Fruit fly (Drosophila melanogaster): ENCODE results near the gene twit.

dm6 chr2L:20802839-20803238 lies 49.5 kb upstream of the twit start:
- TF ChIP-seq pan (optimal IDR thresholded peaks at IDR 0.05) = no peak
- TF ChIP-seq Vsx2 (GFP tag; optimal IDR thresholded peaks at IDR 0.05; ENCODE audit: partially characterized antibody) = no peak
- TF ChIP-seq Hr83 (GFP tag; optimal IDR thresholded peaks at IDR 0.05; ENCODE audit: poor library complexity, severe bottlenecking) = no peak
- TF ChIP-seq Myc (optimal IDR thresholded peaks at IDR 0.05) = no peak
- no peak for TF ChIP-seq psq (GFP tag; optimal IDR thresholded peaks at IDR 0.05)
- TF ChIP-seq N (GFP tag; optimal IDR thresholded peaks at IDR 0.05) = no peak
- TF ChIP-seq dmrt93B (GFP tag; optimal IDR thresholded peaks at IDR 0.05) = no peak
- TF ChIP-seq usp (GFP tag; optimal IDR thresholded peaks at IDR 0.05) = no peak
- TF ChIP-seq CrebA (GFP tag; optimal IDR thresholded peaks at IDR 0.05; ENCODE audit: borderline replicate concordance) = no peak
- no peak for TF ChIP-seq Rel (GFP tag; optimal IDR thresholded peaks at IDR 0.05)
- no peak for TF ChIP-seq Rel (tag; optimal IDR thresholded peaks at IDR 0.05)
- no peak for TF ChIP-seq foxo (GFP tag; optimal IDR thresholded peaks at IDR 0.05)
- TF ChIP-seq brk (GFP tag; optimal IDR thresholded peaks at IDR 0.05) = no peak
- no peak for TF ChIP-seq Dif (GFP tag; optimal IDR thresholded peaks at IDR 0.05; ENCODE audit: partially characterized antibody)
